Worm (Caenorhabditis elegans): ENCODE data around the gene T26E4.9.

Gene T26E4.9

ce11 chrV:15831586-15831985 lies 29.1 kb upstream of the T26E4.9 start, which contains the start of gene srbc-56:
Gene srbc-56, minus strand, starts transcription at chrV:15831686.
- no peak for TF ChIP-seq sox-2 (GFP tag; IDR thresholded peaks at IDR 0.05)
- TF ChIP-seq Y22D7AL.16 (tag; optimal IDR thresholded peaks at IDR 0.05), result no peak
- TF ChIP-seq ets-4 (tag; optimal IDR thresholded peaks at IDR 0.05), result no peak
- no peak for TF ChIP-seq nfya-1 (tag; optimal IDR thresholded peaks at IDR 0.05)
- TF ChIP-seq syd-9 (tag; optimal IDR thresholded peaks at IDR 0.05), result no peak
- TF ChIP-seq madf-2 (tag; optimal IDR thresholded peaks at IDR 0.05), result no peak
- TF ChIP-seq hlh-6 (tag; optimal IDR thresholded peaks at IDR 0.05), result no peak
- TF ChIP-seq pha-2 (tag; optimal IDR thresholded peaks at IDR 0.05), result no peak
- TF ChIP-seq mec-3 (tag; optimal IDR thresholded peaks at IDR 0.05; ENCODE audit: borderline replicate concordance), result no peak
- no peak for TF ChIP-seq sdc-2 (tag; optimal IDR thresholded peaks at IDR 0.05)
- TF ChIP-seq ceh-48 (tag; optimal IDR thresholded peaks at IDR 0.05), result no peak
- TF ChIP-seq ceh-2 (tag; optimal IDR thresholded peaks at IDR 0.05), result no peak

ce11 chrV:15829907-15830306 lies 27.4 kb upstream of the T26E4.9 start, which contains the start of gene srbc-55:
Gene srbc-55, minus strand, starts transcription at chrV:15830007.
- TF ChIP-seq sox-4 (tag; optimal IDR thresholded peaks at IDR 0.05) (no peak), ref-2 (tag; optimal IDR thresholded peaks at IDR 0.05) (no peak), pha-4 (tag; optimal IDR thresholded peaks at IDR 0.05) (no peak), pat-9 (tag; optimal IDR thresholded peaks at IDR 0.05) (no peak), ceh-2 (tag; optimal IDR thresholded peaks at IDR 0.05) (no peak), ztf-16 (tag; optimal IDR thresholded peaks at IDR 0.05) (no peak), mec-3 (tag; optimal IDR thresholded peaks at IDR 0.05; ENCODE audit: borderline replicate concordance) (no peak), ceh-45 (GFP tag; IDR thresholded peaks at IDR 0.05) (no peak), ceh-6 (GFP tag; optimal IDR thresholded peaks at IDR 0.05) (no peak), dve-1 (tag; optimal IDR thresholded peaks at IDR 0.05) (no peak), nfya-1 (tag; optimal IDR thresholded peaks at IDR 0.05) (no peak), gmeb-2 (tag; optimal IDR thresholded peaks at IDR 0.05) (no peak), ceh-34 (tag; optimal IDR thresholded peaks at IDR 0.05) (no peak), C38D4.7 (GFP tag; optimal IDR thresholded peaks at IDR 0.05) (no peak), unc-3 (GFP tag; conservative IDR thresholded peaks at IDR 0.05) (no peak), unc-3 (tag; optimal IDR thresholded peaks at IDR 0.05) (no peak), pag-3 (tag; optimal IDR thresholded peaks at IDR 0.05; ENCODE audit: borderline replicate concordance) (no peak), npax-4 (tag; optimal IDR thresholded peaks at IDR 0.05) (no peak), K02D7.2 (tag; optimal IDR thresholded peaks at IDR 0.05) (no peak), rnt-1 (tag; optimal IDR thresholded peaks at IDR 0.05) (no peak)

DNA sequence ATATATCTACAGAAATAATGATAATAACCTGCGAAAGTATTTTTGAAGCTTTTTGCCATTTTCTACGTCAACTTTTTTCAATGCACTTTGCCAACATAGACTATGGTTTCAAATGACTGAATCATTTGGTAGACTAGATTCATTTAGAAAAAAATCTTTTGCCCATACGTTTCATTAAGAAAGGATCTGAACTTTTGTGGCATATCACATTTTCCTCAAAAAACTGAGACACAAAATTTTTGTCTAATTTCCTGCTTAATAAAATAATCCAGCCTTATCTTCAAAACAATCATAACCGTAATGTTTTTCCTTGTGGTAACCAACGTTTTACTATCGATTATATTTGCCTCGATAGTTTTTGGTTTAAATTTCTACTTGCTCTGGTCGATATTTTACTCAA lies 23.6 kb upstream of the T26E4.9 start, which contains the start of gene srbc-51:
Gene srbc-51 (plus strand): TSS at position 301 of the 400 bp plus-strand sequence.
- TF ChIP-seq madf-2 (tag; optimal IDR thresholded peaks at IDR 0.05) (no peak), pat-9 (tag; optimal IDR thresholded peaks at IDR 0.05) (no peak), dmd-4 (tag; optimal IDR thresholded peaks at IDR 0.05; ENCODE audit: borderline replicate concordance) (no peak), ceh-45 (GFP tag; IDR thresholded peaks at IDR 0.05) (no peak), pros-1 (tag; optimal IDR thresholded peaks at IDR 0.05) (no peak), pha-4 (tag; optimal IDR thresholded peaks at IDR 0.05) (no peak), ceh-34 (tag; optimal IDR thresholded peaks at IDR 0.05) (no peak), ahr-1 (tag; optimal IDR thresholded peaks at IDR 0.05) (no peak), ceh-31 (tag; optimal IDR thresholded peaks at IDR 0.05) (no peak), elt-2 (tag; optimal IDR thresholded peaks at IDR 0.05) (no peak), zip-5 (tag; optimal IDR thresholded peaks at IDR 0.05) (no peak)

- no peak for TF ChIP-seq C08G9.2 (tag; optimal IDR thresholded peaks at IDR 0.05)
- no peak for TF ChIP-seq madf-2 (tag; optimal IDR thresholded peaks at IDR 0.05)
- TF ChIP-seq tbx-2 (tag; optimal IDR thresholded peaks at IDR 0.05), result no peak
- TF ChIP-seq unc-86 (tag; optimal IDR thresholded peaks at IDR 0.05), result no peak
- TF ChIP-seq ceh-48 (tag; optimal IDR thresholded peaks at IDR 0.05), result no peak
- no peak for TF ChIP-seq unc-42 (tag; optimal IDR thresholded peaks at IDR 0.05)
- no peak for TF ChIP-seq pha-4 (tag; optimal IDR thresholded peaks at IDR 0.05)
- TF ChIP-seq ref-2 (tag; optimal IDR thresholded peaks at IDR 0.05), result no peak
- TF ChIP-seq T23F11.4 (GFP tag; optimal IDR thresholded peaks at IDR 0.05), result no peak
- TF ChIP-seq hlh-30 (tag; optimal IDR thresholded peaks at IDR 0.05; ENCODE audit: insufficient read depth), result no peak
- no peak for TF ChIP-seq sox-2 (GFP tag; IDR thresholded peaks at IDR 0.05)
- TF ChIP-seq ahr-1 (tag; optimal IDR thresholded peaks at IDR 0.05), result no peak
- no peak for TF ChIP-seq ttx-3 (tag; optimal IDR thresholded peaks at IDR 0.05)
- no peak for TF ChIP-seq ceh-31 (tag; optimal IDR thresholded peaks at IDR 0.05)
- no peak for TF ChIP-seq unc-55 (GFP tag; optimal IDR thresholded peaks at IDR 0.05)
- no peak for TF ChIP-seq mec-3 (tag; optimal IDR thresholded peaks at IDR 0.05; ENCODE audit: borderline replicate concordance)
These were observed 22.3 kb upstream of the T26E4.9 start, which contains the start of gene srbc-50 for ce11 chrV:15824866-15825265. Gene srbc-50, minus strand, starts transcription at chrV:15824966.
